Fruit fly (Drosophila melanogaster) whole organism, embryonic: ENCODE results near the gene pont.

Source experiments
- ATbp ChIP-seq: fragments of 200-800 bp; sonication (Bioruptor generic); optimal IDR thresholded peaks from 2 replicates; lab custom pipeline; 2017; ENCODE audit warnings: missing biosample characterization, mild to moderate bottlenecking, missing genetic modification characterization, missing genetic modification reagents
- Ada2b ChIP-seq: fragments of 200-800 bp; sonication (Bioruptor generic); IDR thresholded peaks from 2 replicates; pipeline ENCODE4 v1.3.6; 2022; ENCODE audit warnings: missing biosample characterization, missing genetic modification characterization
- CG10565 ChIP-seq: fragments of 200-800 bp; sonication (Bioruptor generic); optimal IDR thresholded peaks from 3 replicates; lab custom pipeline; 2016; ENCODE audit warnings: missing biosample characterization, mild to moderate bottlenecking, missing genetic modification characterization
- CG11398 ChIP-seq: fragments of 200-800 bp; sonication (Bioruptor generic); optimal IDR thresholded peaks from 2 replicates; lab custom pipeline; 2016; ENCODE audit warnings: missing biosample characterization, missing genetic modification characterization
- CG12071 ChIP-seq: fragments of 200-800 bp; sonication (Bioruptor generic); optimal IDR thresholded peaks from 3 replicates; lab custom pipeline; 2018; ENCODE audit warnings: missing biosample characterization, mild to moderate bottlenecking, missing genetic modification characterization
- CG12299 ChIP-seq: fragments of 200-800 bp; sonication (Bioruptor generic); optimal IDR thresholded peaks from 2 replicates; lab custom pipeline; 2018; ENCODE audit warnings: missing biosample characterization, mild to moderate bottlenecking, missing genetic modification characterization
- CG13296 ChIP-seq: fragments of 200-800 bp; sonication (Bioruptor generic); optimal IDR thresholded peaks from 3 replicates; lab custom pipeline; 2018; ENCODE audit warnings: missing biosample characterization, mild to moderate bottlenecking, missing genetic modification characterization
- CG13424 ChIP-seq: fragments of 200-800 bp; sonication (Bioruptor generic); optimal IDR thresholded peaks from 2 replicates; lab custom pipeline; 2019; ENCODE audit warnings: missing biosample characterization, mild to moderate bottlenecking, missing genetic modification characterization, moderate library complexity
- CG18262 ChIP-seq: fragments of 200-800 bp; optimal IDR thresholded peaks from 3 replicates; lab custom pipeline; 2019; ENCODE audit warnings: missing biosample characterization, mild to moderate bottlenecking, missing genetic modification characterization, moderate library complexity
- CG2889 ChIP-seq: fragments of 200-800 bp; sonication (Bioruptor generic); IDR thresholded peaks from 3 replicates; pipeline ENCODE4 v1.3.6; 2022; ENCODE audit warnings: missing biosample characterization, missing genetic modification characterization
- CG32767 ChIP-seq: fragments of 200-800 bp; sonication (Bioruptor generic); IDR thresholded peaks from 2 replicates; pipeline ENCODE4 v1.3.6; 2022; ENCODE audit warnings: missing biosample characterization, missing genetic modification characterization
- CG4854 ChIP-seq: fragments of 200-800 bp; sonication (Bioruptor generic); optimal IDR thresholded peaks from 2 replicates; lab custom pipeline; 2016; ENCODE audit warnings: missing biosample characterization, missing genetic modification characterization, inconsistent platforms
- CG6683 ChIP-seq: fragments of 200-800 bp; sonication (Bioruptor generic); optimal IDR thresholded peaks from 2 replicates; lab custom pipeline; 2017; ENCODE audit warnings: missing biosample characterization, mild to moderate bottlenecking, missing genetic modification characterization, missing genetic modification reagents
- CG6791 ChIP-seq: fragments of 200-800 bp; sonication (Bioruptor generic); IDR thresholded peaks from 3 replicates; pipeline ENCODE4 v1.3.6; 2022; ENCODE audit warnings: missing biosample characterization, missing genetic modification characterization; ENCODE audit not compliant: partially characterized antibody
- CG7786 ChIP-seq: fragments of 200-800 bp; sonication (Bioruptor generic); optimal IDR thresholded peaks from 2 replicates; lab custom pipeline; 2016; ENCODE audit warnings: missing biosample characterization, missing genetic modification characterization
- CG8290 ChIP-seq, 3 experiments: fragments of 200-800 bp; sonication (Bioruptor generic); optimal IDR thresholded peaks; 2 replicates each; lab custom pipeline; 2016 to 2019; ENCODE audit warnings: missing biosample characterization in 3 of 3, missing genetic modification characterization in 3 of 3, mild to moderate bottlenecking in 2 of 3, moderate library complexity in 1 of 3
- CG8765 ChIP-seq: fragments of 200-800 bp; sonication (Bioruptor generic); IDR thresholded peaks from 2 replicates; pipeline ENCODE4 v1.3.6; 2022; ENCODE audit warnings: missing biosample characterization, missing genetic modification characterization
- D ChIP-seq, 2 experiments: fragments of 200-800 bp in 1 of 2; fragments of >200 bp in 1 of 2; sonication (Bioruptor generic) in 1 of 2; optimal IDR thresholded peaks; 2 replicates in 1 of 2; 3 replicates in 1 of 2; lab custom pipeline; 2017; ENCODE audit warnings: mild to moderate bottlenecking in 1 of 2, missing biosample characterization in 1 of 2, missing genetic modification characterization in 1 of 2, missing genetic modification reagents in 1 of 2
- Deaf1 ChIP-seq: fragments of 200-800 bp; optimal IDR thresholded peaks from 3 replicates; lab custom pipeline; 2019; ENCODE audit warnings: missing biosample characterization, mild to moderate bottlenecking, missing genetic modification characterization, moderate library complexity
- Dll ChIP-seq: fragments of 200-800 bp; sonication (Bioruptor generic); IDR thresholded peaks from 4 replicates; pipeline ENCODE4 v1.3.6; 2022; ENCODE audit warnings: missing biosample characterization, missing genetic modification characterization; ENCODE audit not compliant: partially characterized antibody
- E2f1 ChIP-seq: fragments of 200-800 bp; sonication (Bioruptor generic); IDR thresholded peaks from 2 replicates; pipeline ENCODE4 v1.3.6; 2022; ENCODE audit warnings: missing biosample characterization, missing genetic modification characterization
- Eip74EF ChIP-seq, 2 experiments: fragments of 200-800 bp in 1 of 2; fragments of >200 bp in 1 of 2; sonication (Bioruptor generic) in 1 of 2; optimal IDR thresholded peaks; 2 replicates each; lab custom pipeline; 2017 to 2019; ENCODE audit warnings: missing biosample characterization in 2 of 2, missing genetic modification characterization in 2 of 2, mild to moderate bottlenecking in 1 of 2, moderate library complexity in 1 of 2
- H15 ChIP-seq: fragments of 200-800 bp; sonication (Bioruptor generic); IDR thresholded peaks from 3 replicates; pipeline ENCODE4 v1.3.6; 2022; ENCODE audit warnings: missing biosample characterization, missing genetic modification characterization
- HLH4C ChIP-seq: fragments of 200-800 bp; sonication (Bioruptor generic); IDR thresholded peaks from 3 replicates; pipeline ENCODE4 v1.3.6; 2022; ENCODE audit warnings: missing biosample characterization, missing genetic modification characterization; ENCODE audit not compliant: partially characterized antibody
- Kr ChIP-seq: fragments of 200-800 bp; sonication (Bioruptor generic); optimal IDR thresholded peaks from 2 replicates; lab custom pipeline; 2017; ENCODE audit warnings: missing biosample characterization, mild to moderate bottlenecking, missing genetic modification characterization
- Nf-YA ChIP-seq: fragments of 200-800 bp; sonication (Bioruptor generic); IDR thresholded peaks from 2 replicates; pipeline ENCODE4 v1.3.6; 2022; ENCODE audit warnings: missing biosample characterization, missing genetic modification characterization
- Nf-YC ChIP-seq: fragments of 200-800 bp; optimal IDR thresholded peaks from 3 replicates; lab custom pipeline; 2019; ENCODE audit warnings: missing biosample characterization, mild to moderate bottlenecking, missing genetic modification characterization, moderate library complexity
- Pdp1 ChIP-seq, 2 experiments: fragments of 200-800 bp; sonication (Bioruptor generic); optimal IDR thresholded peaks; 3 replicates each; lab custom pipeline; 2016; ENCODE audit warnings: missing biosample characterization in 2 of 2, missing genetic modification characterization in 2 of 2, mild to moderate bottlenecking in 1 of 2, moderate library complexity in 1 of 2
- Xbp1 ChIP-seq: fragments of 200-800 bp; sonication (Bioruptor generic); optimal IDR thresholded peaks from 3 replicates; lab custom pipeline; 2016; ENCODE audit warnings: missing biosample characterization, mild to moderate bottlenecking, missing genetic modification characterization
- abd-A ChIP-seq: fragments of 200-800 bp; sonication (Bioruptor generic); optimal IDR thresholded peaks from 3 replicates; lab custom pipeline; 2019; ENCODE audit warnings: missing biosample characterization, mild to moderate bottlenecking, missing genetic modification characterization, moderate library complexity
- ap ChIP-seq: fragments of 200-800 bp; sonication (Bioruptor generic); IDR thresholded peaks from 2 replicates; pipeline ENCODE4 v1.3.6; 2022; ENCODE audit warnings: missing biosample characterization, missing genetic modification characterization
- ara ChIP-seq: fragments of 200-800 bp; sonication (Bioruptor generic); IDR thresholded peaks from 2 replicates; pipeline ENCODE4 v1.3.6; 2022; ENCODE audit warnings: missing biosample characterization, missing genetic modification characterization
- ato ChIP-seq: fragments of 200-800 bp; sonication (Bioruptor generic); IDR thresholded peaks from 2 replicates; pipeline ENCODE4 v1.3.6; 2022; ENCODE audit warnings: missing biosample characterization, missing genetic modification characterization; ENCODE audit not compliant: partially characterized antibody
- dimm ChIP-seq: fragments of 200-800 bp; sonication (Bioruptor generic); IDR thresholded peaks from 2 replicates; pipeline ENCODE4 v1.3.6; 2022; ENCODE audit warnings: missing biosample characterization, missing genetic modification characterization
- esg ChIP-seq: fragments of 200-800 bp; sonication (Bioruptor generic); conservative IDR thresholded peaks from 2 replicates; pipeline ENCODE4 v1.3.6; 2022; ENCODE audit warnings: missing biosample characterization, missing genetic modification characterization
- gce ChIP-seq: fragments of 200-800 bp; sonication (Bioruptor generic); IDR thresholded peaks from 3 replicates; pipeline ENCODE4 v1.3.6; 2022; ENCODE audit warnings: missing biosample characterization, missing genetic modification characterization
- h ChIP-seq: fragments of >200 bp; optimal IDR thresholded peaks from 2 replicates; lab custom pipeline; 2017
- inv ChIP-seq: fragments of 200-800 bp; sonication (Bioruptor generic); IDR thresholded peaks from 2 replicates; pipeline ENCODE4 v1.3.6; 2022; ENCODE audit warnings: missing biosample characterization, missing genetic modification characterization; ENCODE audit not compliant: partially characterized antibody
- nau ChIP-seq: fragments of 200-800 bp; sonication (Bioruptor generic); optimal IDR thresholded peaks from 3 replicates; lab custom pipeline; 2017; ENCODE audit warnings: missing biosample characterization, mild to moderate bottlenecking, missing genetic modification characterization, missing genetic modification reagents
- p53 ChIP-seq: fragments of 200-800 bp; sonication (Bioruptor generic); optimal IDR thresholded peaks from 2 replicates; lab custom pipeline; 2016; ENCODE audit warnings: missing biosample characterization, missing genetic modification characterization
- phol ChIP-seq: fragments of 200-800 bp; sonication (Bioruptor generic); optimal IDR thresholded peaks from 3 replicates; lab custom pipeline; 2018; ENCODE audit warnings: missing biosample characterization, mild to moderate bottlenecking, missing genetic modification characterization, moderate library complexity
- pnt ChIP-seq: fragments of 200-800 bp; sonication (Bioruptor generic); optimal IDR thresholded peaks from 3 replicates; lab custom pipeline; 2016; ENCODE audit warnings: missing biosample characterization, missing genetic modification characterization
- psq ChIP-seq: fragments of 200-800 bp; sonication (Bioruptor generic); optimal IDR thresholded peaks from 2 replicates; lab custom pipeline; 2017; ENCODE audit warnings: missing biosample characterization, missing genetic modification characterization
- row ChIP-seq: fragments of 200-800 bp; sonication (Bioruptor generic); IDR thresholded peaks from 3 replicates; pipeline ENCODE4 v1.3.6; 2022; ENCODE audit warnings: missing biosample characterization, missing genetic modification characterization
- seq ChIP-seq: fragments of 200-800 bp; sonication (Bioruptor generic); IDR thresholded peaks from 2 replicates; pipeline ENCODE4 v1.3.6; 2022; ENCODE audit warnings: missing biosample characterization, missing genetic modification characterization
- slou ChIP-seq: fragments of 200-800 bp; sonication (Bioruptor generic); optimal IDR thresholded peaks from 3 replicates; lab custom pipeline; 2016; ENCODE audit warnings: missing biosample characterization, missing genetic modification characterization
- wdn ChIP-seq: fragments of 200-800 bp; sonication (Bioruptor generic); IDR thresholded peaks from 2 replicates; pipeline ENCODE4 v1.3.6; 2022; ENCODE audit warnings: missing biosample characterization, missing genetic modification characterization
- z ChIP-seq: fragments of 200-800 bp; sonication (Bioruptor generic); IDR thresholded peaks from 3 replicates; pipeline ENCODE4 v1.3.6; 2022; ENCODE audit warnings: missing biosample characterization, missing genetic modification characterization
- zen2 ChIP-seq: fragments of 200-800 bp; sonication (Bioruptor generic); IDR thresholded peaks from 3 replicates; pipeline ENCODE4 v1.3.6; 2022; ENCODE audit warnings: missing biosample characterization, missing genetic modification characterization; ENCODE audit not compliant: partially characterized antibody

The pont gene

DNA sequence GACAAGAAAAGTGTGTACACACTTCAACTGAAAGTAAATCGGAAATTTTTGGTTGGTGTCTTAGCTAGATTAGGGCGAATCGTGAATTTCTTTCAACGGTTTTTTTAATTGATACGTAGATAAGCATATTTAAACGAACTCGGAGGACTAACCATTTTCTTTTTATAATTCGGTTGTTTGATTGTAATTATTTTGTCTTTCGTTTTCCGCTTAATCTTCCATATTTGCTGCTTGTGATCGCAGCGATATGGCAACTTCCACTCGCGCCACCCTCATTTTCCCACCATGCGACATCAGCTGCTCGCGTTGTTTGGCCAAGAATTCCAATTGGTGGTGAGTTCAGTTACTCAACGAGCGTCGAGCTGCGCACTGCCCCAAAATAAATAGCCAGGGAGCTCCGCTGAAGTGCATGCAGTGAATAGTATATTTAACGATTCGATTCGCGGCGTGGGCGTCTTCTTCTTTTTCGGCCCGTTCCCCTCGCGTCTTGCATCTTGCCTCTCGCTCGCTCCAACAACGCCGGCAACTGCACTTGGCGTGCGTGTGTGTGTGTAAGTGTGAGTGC, 2.1 kb downstream of the pont start, which contains the start of gene Nuak (continued):
- TF ChIP-seq CG2889 = no peak
- TF ChIP-seq D (optimal IDR thresholded peaks at IDR 0.05; lab: Kevin White, UChicago) = no peak
- peak; percentile 39 for TF ChIP-seq D (GFP tag; optimal IDR thresholded peaks at IDR 0.05; lab: Kevin White, UChicago)
- TF ChIP-seq CG4854 (GFP tag; lab: Kevin White, UChicago) = peak; percentile 63
- TF ChIP-seq ara = no peak
- TF ChIP-seq HLH4C (GFP tag; lab: Robert Waterston, UW) = no peak
- no peak for TF ChIP-seq Kr (GFP tag; lab: Kevin White, UChicago)
- peak; percentile 84 for TF ChIP-seq CG18262 (tag; lab: Kevin White, UChicago)
- TF ChIP-seq CG6791 (GFP tag; lab: Robert Waterston, UW) = no peak
- no peak for TF ChIP-seq row (GFP tag; lab: Robert Waterston, UW)
- no peak for TF ChIP-seq zen2 (GFP tag; lab: Robert Waterston, UW)
- no peak for TF ChIP-seq Nf-YA (GFP tag; lab: Robert Waterston, UW)
- TF ChIP-seq nau = peak; percentile 61
- TF ChIP-seq Dll = no peak
- TF ChIP-seq phol = peak; percentile 93
- no peak for TF ChIP-seq H15 (GFP tag; lab: Robert Waterston, UW)
- TF ChIP-seq Eip74EF (GFP tag; optimal IDR thresholded peaks at IDR 0.05; lab: Kevin White, UChicago) = peak in 1 of 2 experiments; percentile 83
- peak; percentile 56 for TF ChIP-seq CG6683 (GFP tag; lab: Kevin White, UChicago)
- TF ChIP-seq z = no peak
- no peak for TF ChIP-seq dimm (GFP tag; lab: Robert Waterston, UW)
- peak; percentile 78 for TF ChIP-seq p53
- peak; percentile 72 for TF ChIP-seq CG11398 (GFP tag; lab: Kevin White, UChicago)
- no peak for TF ChIP-seq esg (GFP tag; lab: Robert Waterston, UW)
- no peak for TF ChIP-seq Ada2b (GFP tag; lab: Robert Waterston, UW)
- peak; percentile 94 for TF ChIP-seq CG7786
- peak; percentile 60 for TF ChIP-seq CG10565 (GFP tag; lab: Kevin White, UChicago)
- TF ChIP-seq inv (GFP tag; lab: Robert Waterston, UW) = no peak
- TF ChIP-seq Deaf1 = peak; percentile 64
- peak; percentile 84 for TF ChIP-seq CG8290 (GFP tag; optimal IDR thresholded peaks at IDR 0.05; lab: Kevin White, UChicago)
- peak in 1 of 2 experiments; percentile 92 for TF ChIP-seq CG8290 (tag; optimal IDR thresholded peaks at IDR 0.05; lab: Kevin White, UChicago)
- TF ChIP-seq CG13296 = peak; percentile 45
- no peak for TF ChIP-seq gce (GFP tag; lab: Robert Waterston, UW)
- peak; percentile 65 for TF ChIP-seq psq
- no peak for TF ChIP-seq E2f1 (GFP tag; lab: Robert Waterston, UW)
- no peak for TF ChIP-seq h (lab: Kevin White, UChicago)
- no peak for TF ChIP-seq CG8765 (GFP tag; lab: Robert Waterston, UW)
- peak; percentile 70 for TF ChIP-seq CG12071
- TF ChIP-seq abd-A (tag; lab: Kevin White, UChicago) = peak; percentile 71
- no peak for TF ChIP-seq wdn (GFP tag; lab: Robert Waterston, UW)
- TF ChIP-seq ato (GFP tag; lab: Robert Waterston, UW) = no peak
- peak; percentile 95 for TF ChIP-seq Xbp1 (GFP tag; lab: Kevin White, UChicago)
- TF ChIP-seq pnt (GFP tag; lab: Kevin White, UChicago) = peak; percentile 98
- peak; percentile 50 for TF ChIP-seq ATbp (GFP tag; lab: Kevin White, UChicago)
- TF ChIP-seq ap (GFP tag; lab: Robert Waterston, UW) = no peak
- no peak for TF ChIP-seq seq
- TF ChIP-seq Nf-YC (tag; lab: Kevin White, UChicago) = peak; percentile 90
- TF ChIP-seq CG12299 (tag; lab: Kevin White, UChicago) = peak; percentile 78
- TF ChIP-seq Pdp1 (GFP tag; optimal IDR thresholded peaks at IDR 0.05; lab: Kevin White, UChicago) = peak; percentile 98
- TF ChIP-seq CG32767 = no peak
- peak; percentile 84 for TF ChIP-seq slou (GFP tag; lab: Kevin White, UChicago)
- TF ChIP-seq CG13424 = peak; percentile 90
